Worm (Caenorhabditis elegans): Measurements from ENCODE around the gene cnc-3.

DNA sequence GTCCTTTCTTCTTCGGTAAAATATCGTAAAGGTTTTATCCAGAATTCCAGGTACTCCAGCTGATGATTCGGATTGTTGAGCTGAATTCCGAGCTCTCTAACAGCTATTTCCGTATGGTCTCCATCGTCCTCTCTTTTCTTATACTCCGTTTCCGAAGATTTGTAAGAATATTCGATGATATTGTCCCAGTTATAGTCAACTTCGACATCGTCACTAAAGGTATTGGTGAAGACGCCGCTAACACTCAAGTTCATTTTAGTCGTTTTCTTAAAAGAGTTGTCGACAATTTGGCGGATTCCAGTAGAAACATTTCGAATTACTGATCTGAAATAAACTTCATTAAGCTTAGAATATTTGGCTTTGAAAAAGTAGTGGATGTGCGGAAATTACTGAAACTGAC is 12.7 kb upstream of the cnc-3 start:
- TF ChIP-seq efl-1 (GFP tag; optimal IDR thresholded peaks at IDR 0.05), result no peak
- TF ChIP-seq D2030.7 (GFP tag; IDR thresholded peaks at IDR 0.05), result no peak
- no peak for TF ChIP-seq ceh-40 (GFP tag; IDR thresholded peaks at IDR 0.05)
- no peak for TF ChIP-seq pbrm-1 (GFP tag; IDR thresholded peaks at IDR 0.05)
- TF ChIP-seq ccch-3 (GFP tag; optimal IDR thresholded peaks at IDR 0.05), result no peak
- no peak for TF ChIP-seq madf-3 (GFP tag; IDR thresholded peaks at IDR 0.05)
- TF ChIP-seq pha-4 (tag; optimal IDR thresholded peaks at IDR 0.05), result no peak
- no peak for TF ChIP-seq B0035.1 (tag; optimal IDR thresholded peaks at IDR 0.05)
- TF ChIP-seq B0336.3 (GFP tag; IDR thresholded peaks at IDR 0.05), result no peak
- no peak for TF ChIP-seq sea-2 (GFP tag; IDR thresholded peaks at IDR 0.05)
